Worm (Caenorhabditis elegans): ENCODE measurements around the gene trul-1.

Gene trul-1

DNA sequence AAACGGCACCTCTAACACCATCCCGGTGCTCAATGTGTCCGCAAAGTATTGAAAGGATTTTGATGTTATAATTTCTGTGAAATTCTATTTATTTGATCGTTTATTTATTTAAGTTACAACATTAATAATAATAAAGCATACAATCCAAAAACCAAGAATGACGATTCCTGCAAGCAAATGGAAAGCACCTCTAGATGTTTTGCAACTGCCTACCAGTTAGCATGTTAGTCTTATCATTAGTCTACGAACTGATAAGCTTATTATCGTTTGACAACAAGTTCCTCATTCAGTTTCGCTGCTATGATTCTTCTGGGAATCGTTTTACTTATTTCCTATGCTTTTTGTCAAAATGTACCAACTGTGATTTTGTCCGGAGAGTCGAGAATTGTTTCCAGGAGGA, 17.3 kb upstream of the trul-1 start, which contains the start of gene K01A2.6 (continued):
- TF ChIP-seq unc-3 (GFP tag; conservative IDR thresholded peaks at IDR 0.05) (no peak), unc-3 (tag; optimal IDR thresholded peaks at IDR 0.05) (no peak)

- no peak for TF ChIP-seq pha-4 (tag; optimal IDR thresholded peaks at IDR 0.05)
- no peak for TF ChIP-seq pqm-1 (tag; optimal IDR thresholded peaks at IDR 0.05)
- TF ChIP-seq ceh-31 (tag; optimal IDR thresholded peaks at IDR 0.05) = no peak
- TF ChIP-seq ceh-14 (tag; optimal IDR thresholded peaks at IDR 0.05) = no peak
- TF ChIP-seq C38D4.7 (GFP tag; optimal IDR thresholded peaks at IDR 0.05) = no peak
These were observed 14.6 kb upstream of the trul-1 start, which contains the start of the genes clec-117 and B0432.1 for ce11 chrII:296911-297440. Gene clec-117 (minus strand): TSS chrII:297011. Gene B0432.1 (plus strand): TSS chrII:297390.

DNA sequence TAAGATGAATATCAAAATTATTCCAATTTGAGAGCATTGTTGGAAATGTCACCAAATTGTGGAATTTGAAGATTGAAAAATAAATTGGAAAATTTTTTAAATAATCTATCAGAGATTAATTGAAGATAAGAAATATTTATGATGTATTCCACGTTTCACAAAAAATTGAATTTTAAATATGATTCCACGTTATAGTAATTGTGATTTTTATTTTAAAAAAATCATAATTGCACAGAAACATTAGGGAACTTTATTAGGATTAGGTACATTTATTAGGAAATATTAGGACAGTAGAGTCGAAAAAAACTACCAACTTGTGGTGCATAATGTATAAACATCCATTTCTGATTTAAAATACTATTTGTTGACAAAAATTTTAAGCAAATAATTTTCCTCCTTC, 12.2 kb upstream of the trul-1 start, which contains the start of gene B0432.11:
TSS of gene B0432.11 (minus strand) at position 101 of the 400 bp plus-strand sequence.
- TF ChIP-seq ceh-48 (tag; optimal IDR thresholded peaks at IDR 0.05) (no peak), eyg-1 (tag; optimal IDR thresholded peaks at IDR 0.05) (no peak), elt-2 (tag; optimal IDR thresholded peaks at IDR 0.05) (no peak), pros-1 (tag; optimal IDR thresholded peaks at IDR 0.05) (no peak), rnt-1 (tag; optimal IDR thresholded peaks at IDR 0.05) (no peak), ets-4 (tag; optimal IDR thresholded peaks at IDR 0.05) (no peak), mec-3 (tag; optimal IDR thresholded peaks at IDR 0.05; ENCODE audit: borderline replicate concordance) (no peak), ttx-3 (tag; optimal IDR thresholded peaks at IDR 0.05) (no peak), ceh-34 (tag; optimal IDR thresholded peaks at IDR 0.05) (no peak), gmeb-2 (tag; optimal IDR thresholded peaks at IDR 0.05) (no peak), C08G9.2 (tag; optimal IDR thresholded peaks at IDR 0.05) (no peak), C38D4.7 (GFP tag; optimal IDR thresholded peaks at IDR 0.05) (no peak), nhr-11 (tag; optimal IDR thresholded peaks at IDR 0.05) (no peak)

DNA sequence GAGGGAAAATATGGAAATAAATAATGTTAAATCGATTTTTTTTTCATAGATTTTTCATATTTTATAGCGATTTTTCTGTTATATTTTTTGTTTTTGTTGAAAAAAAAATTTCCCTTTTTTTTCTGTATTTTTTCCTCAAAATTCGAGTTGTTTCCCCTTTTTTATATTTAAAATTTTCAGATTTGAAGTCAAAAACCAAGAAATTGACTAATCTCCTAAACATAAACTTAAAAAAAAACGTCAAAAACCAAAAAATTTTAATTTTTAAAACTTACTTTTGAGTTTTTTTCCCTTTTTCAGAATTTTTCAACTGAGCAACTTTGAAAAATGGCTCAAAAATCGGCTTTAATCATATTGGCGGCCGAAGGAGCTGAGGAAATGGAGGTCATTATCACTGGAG, 7.9 kb upstream of the trul-1 start, which contains the start of gene djr-1.1:
TSS of gene djr-1.1 (plus strand) at position 301 of the 400 bp plus-strand sequence.
- no peak for TF ChIP-seq sdc-2 (tag; optimal IDR thresholded peaks at IDR 0.05)
- TF ChIP-seq elt-4 (tag; optimal IDR thresholded peaks at IDR 0.05) = no peak
- no peak for TF ChIP-seq hlh-30 (tag; optimal IDR thresholded peaks at IDR 0.05; ENCODE audit: insufficient read depth)
- TF ChIP-seq syd-9 (tag; optimal IDR thresholded peaks at IDR 0.05) = no peak
- TF ChIP-seq nhr-11 (tag; optimal IDR thresholded peaks at IDR 0.05) = no peak
- TF ChIP-seq ceh-30 (tag; optimal IDR thresholded peaks at IDR 0.05) = no peak
- TF ChIP-seq ref-2 (tag; optimal IDR thresholded peaks at IDR 0.05) = no peak
- TF ChIP-seq ceh-34 (tag; optimal IDR thresholded peaks at IDR 0.05) = no peak
- no peak for TF ChIP-seq npax-4 (tag; optimal IDR thresholded peaks at IDR 0.05)
- no peak for TF ChIP-seq C08G9.2 (tag; optimal IDR thresholded peaks at IDR 0.05)
- no peak for TF ChIP-seq hlh-13 (GFP tag; optimal IDR thresholded peaks at IDR 0.05)
- no peak for TF ChIP-seq hlh-8 (tag; optimal IDR thresholded peaks at IDR 0.05)

DNA sequence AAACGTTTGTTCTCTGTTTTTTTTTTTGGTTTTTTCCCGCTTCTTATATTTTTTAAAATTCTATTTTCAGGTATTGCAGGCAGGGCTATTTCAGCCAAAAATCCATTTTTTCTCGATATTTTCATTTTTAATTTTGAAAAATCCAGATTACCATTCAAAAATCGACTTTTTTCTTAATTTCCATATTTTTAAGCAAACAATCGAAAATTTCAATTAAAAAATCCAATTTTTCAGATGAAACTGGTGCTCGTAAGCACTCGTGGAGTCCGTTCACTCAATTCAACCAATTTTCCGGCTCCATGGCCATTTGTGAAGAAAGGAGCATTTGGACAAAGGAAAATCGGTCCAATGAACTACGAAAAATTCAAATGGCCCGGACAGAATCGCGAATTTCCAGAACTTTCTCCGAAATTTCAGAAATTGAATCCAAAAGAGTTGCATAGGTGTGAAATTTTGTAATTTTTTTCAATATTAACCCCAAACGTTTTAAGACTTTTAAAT, 6.4 kb upstream of the trul-1 start, which contains the start of gene mrpl-41:
TSS of gene mrpl-41 (plus strand) at position 235 of the 501 bp plus-strand sequence.
- TF ChIP-seq C38D4.7 (GFP tag; optimal IDR thresholded peaks at IDR 0.05) (no peak), pax-1 (tag; optimal IDR thresholded peaks at IDR 0.05) (no peak), ztf-16 (tag; optimal IDR thresholded peaks at IDR 0.05) (no peak), T23F11.4 (GFP tag; optimal IDR thresholded peaks at IDR 0.05) (no peak), npax-4 (tag; optimal IDR thresholded peaks at IDR 0.05) (no peak), ets-4 (tag; optimal IDR thresholded peaks at IDR 0.05) (no peak), hlh-13 (GFP tag; optimal IDR thresholded peaks at IDR 0.05) (no peak), syd-9 (tag; optimal IDR thresholded peaks at IDR 0.05) (no peak), ceh-45 (GFP tag; IDR thresholded peaks at IDR 0.05) (no peak), ceh-19 (GFP tag; optimal IDR thresholded peaks at IDR 0.05) (no peak), lim-6 (tag; optimal IDR thresholded peaks at IDR 0.05) (no peak), mec-3 (tag; optimal IDR thresholded peaks at IDR 0.05; ENCODE audit: borderline replicate concordance) (no peak), pqm-1 (tag; optimal IDR thresholded peaks at IDR 0.05) (no peak), ceh-2 (tag; optimal IDR thresholded peaks at IDR 0.05) (no peak), ceh-34 (tag; optimal IDR thresholded peaks at IDR 0.05) (no peak), ceh-48 (tag; optimal IDR thresholded peaks at IDR 0.05) (no peak)

Measured in whole organism, late embryonic.